Worm (Caenorhabditis elegans): ENCODE results near the gene T28D9.16.

DNA sequence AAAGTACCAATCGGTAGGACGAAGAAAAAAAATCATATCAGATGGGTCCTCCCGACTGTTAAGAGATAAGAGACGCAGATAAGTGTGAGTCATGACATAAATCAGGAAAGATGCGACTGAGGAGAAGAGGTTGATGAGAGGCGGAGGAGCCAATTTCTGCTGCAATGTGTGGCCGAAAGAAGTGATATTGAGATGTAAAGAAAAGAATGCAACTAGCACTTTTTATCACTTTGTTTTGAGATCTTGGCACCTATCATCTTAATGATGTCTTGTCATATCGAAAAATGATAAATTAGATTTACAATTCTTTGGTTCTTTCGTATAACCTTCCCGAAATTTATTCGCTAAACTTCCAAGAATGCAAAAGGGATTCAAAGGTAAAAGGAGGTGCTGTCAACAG is 6.6 kb downstream of the T28D9.16 start, which contains the start of gene del-10:
- TF ChIP-seq ekl-4 (GFP tag; IDR thresholded peaks at IDR 0.05) (no peak), nfya-1 (tag; optimal IDR thresholded peaks at IDR 0.05; ENCODE audit: borderline replicate concordance, insufficient read depth) (no peak), Y56A3A.18 (GFP tag; IDR thresholded peaks at IDR 0.05) (no peak), nfyb-1 (GFP tag; IDR thresholded peaks at IDR 0.05) (no peak), ceh-27 (GFP tag; optimal IDR thresholded peaks at IDR 0.05) (no peak), B0019.2 (GFP tag; conservative IDR thresholded peaks at IDR 0.05) (no peak)

Data from whole organism, young adult.